Worm (Caenorhabditis elegans) whole organism, late embryonic: Measurements from ENCODE around the gene tbh-1.

ENCODE experiments used
- ceh-34 ChIP-seq: sonication (generic microtip); optimal IDR thresholded peaks from 2 replicates; lab custom pipeline; 2016; ENCODE audit warnings: mild to moderate bottlenecking, missing genetic modification characterization, missing compliant biosample characterization
- ceh-48 ChIP-seq: sonication (generic microtip); optimal IDR thresholded peaks from 2 replicates; lab custom pipeline; 2016; ENCODE audit warnings: missing genetic modification characterization, inconsistent platforms, missing compliant biosample characterization
- ets-4 ChIP-seq: sonication (generic microtip); optimal IDR thresholded peaks from 2 replicates; lab custom pipeline; 2016; ENCODE audit warnings: missing genetic modification characterization, missing compliant biosample characterization
- hlh-30 ChIP-seq: sonication (generic microtip); optimal IDR thresholded peaks from 2 replicates; lab custom pipeline; 2017; ENCODE audit warnings: antibody characterized with exemption, missing genetic modification characterization, missing compliant biosample characterization; ENCODE audit not compliant: insufficient read depth
- hlh-6 ChIP-seq: sonication (generic microtip); optimal IDR thresholded peaks from 2 replicates; lab custom pipeline; 2016; ENCODE audit warnings: missing genotype, missing genetic modification characterization, missing compliant biosample characterization
- nfya-1 ChIP-seq: sonication (generic microtip); optimal IDR thresholded peaks from 2 replicates; lab custom pipeline; 2017; ENCODE audit warnings: missing genetic modification characterization, mild to moderate bottlenecking, missing compliant biosample characterization, antibody characterized with exemption, moderate library complexity
- pqm-1 ChIP-seq: sonication (generic microtip); optimal IDR thresholded peaks from 2 replicates; lab custom pipeline; 2016; ENCODE audit warnings: missing genetic modification characterization, missing compliant biosample characterization
- sox-2 ChIP-seq: fragments of 200-800 bp; sonication (Bioruptor generic); IDR thresholded peaks from 2 replicates; pipeline ENCODE4 v1.3.6; 2022; ENCODE audit warnings: missing genetic modification reagents, missing genetic modification characterization, missing compliant biosample characterization
- ttx-3 ChIP-seq: sonication (generic microtip); optimal IDR thresholded peaks from 2 replicates; lab custom pipeline; 2016; ENCODE audit warnings: missing genetic modification reagents, missing genetic modification characterization, missing compliant biosample characterization

DNA sequence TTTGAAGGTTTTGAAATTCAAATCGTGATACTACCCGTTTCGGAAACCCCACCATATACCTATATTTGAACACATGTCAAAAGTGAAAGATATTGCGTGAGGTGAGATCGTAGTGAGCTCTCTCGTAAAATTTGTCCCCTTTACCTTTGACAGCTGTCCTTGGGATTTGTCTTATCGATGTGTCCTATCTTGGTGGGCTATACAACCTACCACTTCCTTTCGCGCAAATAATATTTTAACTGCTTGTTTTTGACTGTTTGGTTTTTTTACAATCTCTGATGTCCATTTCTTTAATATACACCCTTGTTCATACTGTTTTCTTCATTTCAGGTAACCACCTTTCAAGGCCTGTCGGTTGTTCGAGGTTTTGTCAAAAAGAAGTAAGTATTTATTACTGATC lies 5.0 kb upstream of the tbh-1 start, which contains the start of gene eat-20:
- no peak for TF ChIP-seq ceh-34 (tag; lab: Kevin White, UChicago)
- TF ChIP-seq hlh-30 (tag; lab: Kevin White, UChicago), result no peak
- no peak for TF ChIP-seq sox-2
- TF ChIP-seq pqm-1 (tag; lab: Kevin White, UChicago), result no peak
- no peak for TF ChIP-seq hlh-6 (tag; lab: Kevin White, UChicago)
- no peak for TF ChIP-seq ets-4 (tag; lab: Kevin White, UChicago)
- no peak for TF ChIP-seq nfya-1 (tag; lab: Kevin White, UChicago)
- no peak for TF ChIP-seq ttx-3 (tag; lab: Kevin White, UChicago)
- no peak for TF ChIP-seq ceh-48
